Worm (Caenorhabditis elegans) whole organism, L1 larva: ENCODE measurements around the gene lbp-2.

Experiments used
- ceh-82 ChIP-seq, 3 experiments: fragments of 150-350 bp in 1 of 3; sonication (generic microtip) in 2 of 3; optimal IDR thresholded peaks; 2 replicates each; lab custom pipeline; 2014 to 2017; ENCODE audit warnings: missing biosample characterization in 3 of 3, missing genetic modification characterization in 3 of 3
- lin-39 ChIP-seq: fragments of 150-350 bp; optimal IDR thresholded peaks from 2 replicates; lab custom pipeline; 2014; ENCODE audit warnings: missing biosample characterization, missing genetic modification reagents, missing genetic modification characterization
- nhr-76 ChIP-seq: sonication (generic microtip); optimal IDR thresholded peaks from 2 replicates; lab custom pipeline; 2017; ENCODE audit warnings: missing biosample characterization, missing genetic modification characterization

- TF ChIP-seq lin-39 (no peak), ceh-82 (tag; optimal IDR thresholded peaks at IDR 0.05; lab: Kevin White, UChicago) (no peak), nhr-76 (tag; lab: Kevin White, UChicago) (no peak)
Measured at ce11 chrX:3301770-3302169, 41.4 kb downstream of the lbp-2 start, which contains the start of gene F11D5.5.
